Fruit fly (Drosophila melanogaster) whole organism, embryonic: ENCODE data around the gene CG10383.
A peak's percentile ranks its signal among the peaks of the same experiment; 100 is the strongest.

Experiments used
- Adf1 ChIP-seq: fragments of 200-800 bp; sonication (Bioruptor generic); IDR thresholded peaks from 2 replicates; pipeline ENCODE4 v1.3.6; 2022; ENCODE audit warnings: missing biosample characterization, missing genetic modification characterization
- Antp ChIP-seq: fragments of 200-800 bp; sonication (Bioruptor generic); optimal IDR thresholded peaks from 3 replicates; lab custom pipeline; 2016; ENCODE audit warnings: missing biosample characterization, missing genetic modification characterization
- BtbVII ChIP-seq: fragments of 200-800 bp; sonication (Bioruptor generic); optimal IDR thresholded peaks from 3 replicates; lab custom pipeline; 2017; ENCODE audit warnings: missing biosample characterization, mild to moderate bottlenecking, missing genetic modification characterization
- CG10366 ChIP-seq: fragments of 200-800 bp; sonication (Bioruptor generic); IDR thresholded peaks from 2 replicates; pipeline ENCODE4 v1.3.6; 2022; ENCODE audit warnings: missing biosample characterization, missing genetic modification characterization
- CG10654 ChIP-seq: fragments of 200-800 bp; sonication (Bioruptor generic); optimal IDR thresholded peaks from 2 replicates; lab custom pipeline; 2016; ENCODE audit warnings: missing biosample characterization, missing genetic modification characterization
- CG12744 ChIP-seq: fragments of 200-800 bp; sonication (Bioruptor generic); optimal IDR thresholded peaks from 2 replicates; lab custom pipeline; 2016; ENCODE audit warnings: missing biosample characterization, missing genetic modification characterization
- CG14965 ChIP-seq: fragments of 200-800 bp; sonication (Bioruptor generic); optimal IDR thresholded peaks from 2 replicates; lab custom pipeline; 2016; ENCODE audit warnings: missing biosample characterization, missing genetic modification characterization, borderline replicate concordance
- CG15073 ChIP-seq: fragments of 200-800 bp; sonication (Bioruptor generic); optimal IDR thresholded peaks from 2 replicates; lab custom pipeline; 2016; ENCODE audit warnings: missing biosample characterization, missing genetic modification characterization
- CG15601 ChIP-seq: fragments of 200-800 bp; sonication (Bioruptor generic); optimal IDR thresholded peaks from 3 replicates; lab custom pipeline; 2019; ENCODE audit warnings: missing biosample characterization, mild to moderate bottlenecking, missing genetic modification characterization, moderate library complexity
- CG16863 ChIP-seq: fragments of 200-800 bp; sonication (Bioruptor generic); optimal IDR thresholded peaks from 3 replicates; lab custom pipeline; 2016; ENCODE audit warnings: missing biosample characterization, missing genetic modification characterization
- CG17328 ChIP-seq: fragments of 200-800 bp; sonication (Bioruptor generic); IDR thresholded peaks from 2 replicates; pipeline ENCODE4 v1.3.6; 2022; ENCODE audit warnings: missing biosample characterization, missing genetic modification characterization
- CG17359 ChIP-seq: fragments of 200-800 bp; sonication (Bioruptor generic); optimal IDR thresholded peaks from 3 replicates; lab custom pipeline; 2018; ENCODE audit warnings: missing biosample characterization, mild to moderate bottlenecking, missing genetic modification characterization, moderate library complexity
- CG1792 ChIP-seq: fragments of 200-800 bp; sonication (Bioruptor generic); optimal IDR thresholded peaks from 2 replicates; lab custom pipeline; 2016; ENCODE audit warnings: missing biosample characterization, missing genetic modification characterization
- CG18599 ChIP-seq: fragments of 200-800 bp; sonication (Bioruptor generic); optimal IDR thresholded peaks from 3 replicates; lab custom pipeline; 2017; ENCODE audit warnings: missing biosample characterization, missing genetic modification characterization, mild to moderate bottlenecking, moderate library complexity, missing genetic modification reagents
- CG18619 ChIP-seq: fragments of 200-800 bp; sonication (Bioruptor generic); optimal IDR thresholded peaks from 3 replicates; lab custom pipeline; 2017; ENCODE audit warnings: missing biosample characterization, mild to moderate bottlenecking, missing genetic modification characterization
- CG30020 ChIP-seq: fragments of 200-800 bp; optimal IDR thresholded peaks from 2 replicates; lab custom pipeline; 2019; ENCODE audit warnings: missing biosample characterization, mild to moderate bottlenecking, missing genetic modification characterization, moderate library complexity
- CG31365 ChIP-seq: fragments of 200-800 bp; sonication (Bioruptor generic); optimal IDR thresholded peaks from 2 replicates; lab custom pipeline; 2018; ENCODE audit warnings: missing biosample characterization, mild to moderate bottlenecking, missing genetic modification characterization
- CG31388 ChIP-seq: fragments of 200-800 bp; sonication (Bioruptor generic); optimal IDR thresholded peaks from 2 replicates; lab custom pipeline; 2016; ENCODE audit warnings: missing biosample characterization, missing genetic modification characterization
- CG4617 ChIP-seq: fragments of 200-800 bp; sonication (Bioruptor generic); optimal IDR thresholded peaks from 3 replicates; lab custom pipeline; 2016; ENCODE audit warnings: missing biosample characterization, missing genetic modification characterization, borderline replicate concordance
- CG4820 ChIP-seq: fragments of 200-800 bp; sonication (Bioruptor generic); optimal IDR thresholded peaks from 3 replicates; lab custom pipeline; 2016; ENCODE audit warnings: missing biosample characterization, missing genetic modification characterization
- CG6854 ChIP-seq: fragments of 200-800 bp; sonication (Bioruptor generic); optimal IDR thresholded peaks from 3 replicates; lab custom pipeline; 2017; ENCODE audit warnings: missing biosample characterization, mild to moderate bottlenecking, missing genetic modification characterization
- CG7928 ChIP-seq: fragments of 200-800 bp; sonication (Bioruptor generic); optimal IDR thresholded peaks from 2 replicates; lab custom pipeline; 2017; ENCODE audit warnings: missing biosample characterization, mild to moderate bottlenecking, missing genetic modification characterization
- CG8924 ChIP-seq: fragments of 200-800 bp; optimal IDR thresholded peaks from 3 replicates; lab custom pipeline; 2019; ENCODE audit warnings: missing biosample characterization, mild to moderate bottlenecking, missing genetic modification characterization, moderate library complexity
- CTCF ChIP-seq: fragments of 200-800 bp; sonication (Bioruptor generic); optimal IDR thresholded peaks from 2 replicates; lab custom pipeline; 2017; ENCODE audit warnings: missing biosample characterization, mild to moderate bottlenecking, missing genetic modification characterization, moderate library complexity
- D19A ChIP-seq: fragments of 200-800 bp; optimal IDR thresholded peaks from 3 replicates; lab custom pipeline; 2019; ENCODE audit warnings: missing biosample characterization, mild to moderate bottlenecking, missing genetic modification characterization, moderate library complexity
- Ets97D ChIP-seq: fragments of 200-800 bp; sonication (Bioruptor generic); optimal IDR thresholded peaks from 3 replicates; lab custom pipeline; 2016; ENCODE audit warnings: missing biosample characterization, missing genetic modification characterization
- HLH3B ChIP-seq: fragments of 200-800 bp; sonication (Bioruptor generic); IDR thresholded peaks from 2 replicates; pipeline ENCODE4 v1.3.6; 2022; ENCODE audit warnings: missing biosample characterization, missing genetic modification characterization
- Nf-YC ChIP-seq: fragments of 200-800 bp; optimal IDR thresholded peaks from 3 replicates; lab custom pipeline; 2019; ENCODE audit warnings: missing biosample characterization, mild to moderate bottlenecking, missing genetic modification characterization, moderate library complexity
- Sin3A ChIP-seq: fragments of >200 bp; optimal IDR thresholded peaks from 2 replicates; lab custom pipeline; 2018
- Six4 ChIP-seq: fragments of 200-800 bp; sonication (Bioruptor generic); optimal IDR thresholded peaks from 2 replicates; lab custom pipeline; 2016; ENCODE audit warnings: missing biosample characterization, missing genetic modification characterization
- ab ChIP-seq: fragments of 200-800 bp; sonication (Bioruptor generic); optimal IDR thresholded peaks from 2 replicates; lab custom pipeline; 2016; ENCODE audit warnings: missing biosample characterization, missing genetic modification characterization
- ase ChIP-seq: fragments of 200-800 bp; sonication (Bioruptor generic); IDR thresholded peaks from 3 replicates; pipeline ENCODE4 v1.3.6; 2022; ENCODE audit warnings: missing biosample characterization, missing genetic modification characterization
- ash1 ChIP-seq: fragments of 200-800 bp; sonication (Bioruptor generic); optimal IDR thresholded peaks from 2 replicates; lab custom pipeline; 2018; ENCODE audit warnings: missing biosample characterization, mild to moderate bottlenecking, missing genetic modification characterization
- cato ChIP-seq: fragments of 200-800 bp; sonication (Bioruptor generic); optimal IDR thresholded peaks from 2 replicates; lab custom pipeline; 2016; ENCODE audit warnings: missing biosample characterization, missing genetic modification characterization, borderline replicate concordance
- crc ChIP-seq: fragments of 200-800 bp; sonication (Bioruptor generic); optimal IDR thresholded peaks from 2 replicates; lab custom pipeline; 2016; ENCODE audit warnings: missing biosample characterization, missing genetic modification characterization
- disco-r ChIP-seq: fragments of 200-800 bp; sonication (Bioruptor generic); optimal IDR thresholded peaks from 2 replicates; lab custom pipeline; 2016; ENCODE audit warnings: missing biosample characterization, missing genetic modification characterization
- dpn ChIP-seq, 2 experiments: fragments of 200-800 bp; sonication (Bioruptor generic); optimal IDR thresholded peaks; 3 replicates each; lab custom pipeline; 2016; ENCODE audit warnings: missing biosample characterization in 2 of 2, missing genetic modification characterization in 2 of 2
- fd64A ChIP-seq: fragments of 200-800 bp; sonication (Bioruptor generic); optimal IDR thresholded peaks from 3 replicates; lab custom pipeline; 2018; ENCODE audit warnings: missing biosample characterization, mild to moderate bottlenecking, missing genetic modification characterization
- hbn ChIP-seq: fragments of 200-800 bp; sonication (Bioruptor generic); IDR thresholded peaks from 2 replicates; pipeline ENCODE4 v1.3.6; 2022; ENCODE audit warnings: missing biosample characterization, missing genetic modification characterization; ENCODE audit not compliant: partially characterized antibody
- insv ChIP-seq, 2 experiments: fragments of 200-800 bp; sonication (Bioruptor generic); optimal IDR thresholded peaks; 3 replicates each; lab custom pipeline; 2016 to 2018; ENCODE audit warnings: missing biosample characterization in 2 of 2, missing genetic modification characterization in 2 of 2
- kah ChIP-seq: fragments of 200-800 bp; sonication (Bioruptor generic); optimal IDR thresholded peaks from 2 replicates; lab custom pipeline; 2018; ENCODE audit warnings: missing biosample characterization, mild to moderate bottlenecking, missing genetic modification characterization
- nmo ChIP-seq: fragments of 200-800 bp; sonication (Bioruptor generic); optimal IDR thresholded peaks from 2 replicates; lab custom pipeline; 2018; ENCODE audit warnings: missing biosample characterization, mild to moderate bottlenecking, missing genetic modification characterization, moderate library complexity
- odd ChIP-seq: fragments of 200-800 bp; sonication (Bioruptor generic); optimal IDR thresholded peaks from 2 replicates; lab custom pipeline; 2017; ENCODE audit warnings: missing biosample characterization, mild to moderate bottlenecking, missing genetic modification characterization
- pan ChIP-seq, 4 experiments: fragments of >200 bp in 3 of 4; fragments of 200-800 bp in 1 of 4; sonication (Bioruptor generic) in 1 of 4; optimal IDR thresholded peaks in 3 of 4; IDR thresholded peaks in 1 of 4; 2 replicates each; pipeline versions ENCODE4 v1.3.6 to Lab custom; 2017 to 2022; ENCODE audit warnings: missing biosample characterization in 2 of 4, missing genetic modification characterization in 2 of 4, mixed read lengths in 1 of 4
- pros ChIP-seq: fragments of 200-800 bp; sonication (Bioruptor generic); optimal IDR thresholded peaks from 3 replicates; lab custom pipeline; 2019; ENCODE audit warnings: missing biosample characterization, mild to moderate bottlenecking, missing genetic modification characterization, moderate library complexity
- row ChIP-seq: fragments of 200-800 bp; sonication (Bioruptor generic); IDR thresholded peaks from 3 replicates; pipeline ENCODE4 v1.3.6; 2022; ENCODE audit warnings: missing biosample characterization, missing genetic modification characterization
- scrt ChIP-seq: fragments of 200-800 bp; sonication (Bioruptor generic); optimal IDR thresholded peaks from 2 replicates; lab custom pipeline; 2018; ENCODE audit warnings: missing biosample characterization, mild to moderate bottlenecking, missing genetic modification characterization, moderate library complexity
- slp2 ChIP-seq: fragments of 200-800 bp; sonication (Bioruptor generic); optimal IDR thresholded peaks from 2 replicates; lab custom pipeline; 2016; ENCODE audit warnings: missing biosample characterization, missing genetic modification characterization
- sob ChIP-seq: fragments of 200-800 bp; sonication (Bioruptor generic); IDR thresholded peaks from 2 replicates; pipeline ENCODE4 v1.3.6; 2022; ENCODE audit warnings: missing biosample characterization, missing genetic modification characterization
- unpg ChIP-seq: fragments of 200-800 bp; sonication (Bioruptor generic); optimal IDR thresholded peaks from 3 replicates; lab custom pipeline; 2018; ENCODE audit warnings: missing biosample characterization, mild to moderate bottlenecking, missing genetic modification characterization, moderate library complexity
- zen ChIP-seq: fragments of 200-800 bp; sonication (Bioruptor generic); optimal IDR thresholded peaks from 3 replicates; lab custom pipeline; 2018; ENCODE audit warnings: missing biosample characterization, mild to moderate bottlenecking, missing genetic modification characterization, moderate library complexity

CG10383 gene

dm6 chr2L:18705617-18706046, 10.2 kb upstream of the CG10383 start, which contains the start of gene Jwa (continued):
- no peak for TF ChIP-seq pan (optimal IDR thresholded peaks at IDR 0.05; lab: Kevin White, UChicago)
- TF ChIP-seq pan (GFP tag; optimal IDR thresholded peaks at IDR 0.05 in 1 of 2, IDR thresholded peaks at IDR 0.05 in 1 of 2) = peak in 1 of 2 experiments; percentile 87
- TF ChIP-seq scrt (GFP tag; lab: Kevin White, UChicago) = peak; percentile 57
- TF ChIP-seq CG8924 = peak; percentile 93
- peak; percentile 97 for TF ChIP-seq unpg (GFP tag; lab: Kevin White, UChicago)
- TF ChIP-seq pros = no peak
- peak; percentile 92 for TF ChIP-seq slp2 (GFP tag; lab: Kevin White, UChicago)
- peak; percentile 95 for TF ChIP-seq sob (GFP tag; lab: Robert Waterston, UW)
- TF ChIP-seq CG15601 (tag; lab: Kevin White, UChicago) = peak; percentile 73
- TF ChIP-seq CG18599 = peak; percentile 78
- TF ChIP-seq CG10654 (GFP tag; lab: Kevin White, UChicago) = peak; percentile 91
- peak; percentile 94 for TF ChIP-seq HLH3B (GFP tag; lab: Robert Waterston, UW)
- TF ChIP-seq CG30020 (tag; lab: Kevin White, UChicago) = peak; percentile 85
- peak; percentile 74 for TF ChIP-seq Nf-YC (tag; lab: Kevin White, UChicago)
- peak; percentile 73 for TF ChIP-seq disco-r (GFP tag; lab: Kevin White, UChicago)
- TF ChIP-seq CG31388 = peak; percentile 68
- TF ChIP-seq fd64A (GFP tag; lab: Kevin White, UChicago) = no peak
- peak; percentile 51 for TF ChIP-seq Sin3A (lab: Kevin White, UChicago)
- peak; percentile 99 for TF ChIP-seq row
- peak; percentile 79 for TF ChIP-seq crc (GFP tag; lab: Kevin White, UChicago)
- no peak for TF ChIP-seq CG14965 (GFP tag; lab: Kevin White, UChicago)
- TF ChIP-seq zen (tag; lab: Kevin White, UChicago) = peak; percentile 77
- peak in 1 of 2 experiments; percentile 46 for TF ChIP-seq insv (GFP tag; optimal IDR thresholded peaks at IDR 0.05; lab: Kevin White, UChicago)
- peak; percentile 72 for TF ChIP-seq Adf1 (GFP tag; lab: Robert Waterston, UW)
- TF ChIP-seq cato (GFP tag; lab: Kevin White, UChicago) = peak; percentile 93
- peak; percentile 89 to 98 for TF ChIP-seq dpn (GFP tag; optimal IDR thresholded peaks at IDR 0.05; lab: Kevin White, UChicago)
- TF ChIP-seq ase (GFP tag; lab: Robert Waterston, UW) = peak; percentile 66; the same call in 2 of the 3 replicates
- peak; percentile 89 for TF ChIP-seq CG10366 (GFP tag; lab: Robert Waterston, UW)
- peak; percentile 65 for TF ChIP-seq CG6854 (GFP tag; lab: Kevin White, UChicago)
- peak; percentile 84 for TF ChIP-seq CG16863 (GFP tag; lab: Kevin White, UChicago)
- peak; percentile 44 for TF ChIP-seq CG7928 (GFP tag; lab: Kevin White, UChicago)
- peak; percentile 89 for TF ChIP-seq nmo (GFP tag; lab: Kevin White, UChicago)
- peak; percentile 57 for TF ChIP-seq odd (GFP tag; lab: Kevin White, UChicago)
- TF ChIP-seq CG1792 (GFP tag; lab: Kevin White, UChicago) = peak; percentile 57
- TF ChIP-seq Ets97D (GFP tag; lab: Kevin White, UChicago) = peak; percentile 77
- peak; percentile 89 for TF ChIP-seq CG17328 (GFP tag; lab: Robert Waterston, UW)
- no peak for TF ChIP-seq kah
- peak; percentile 74 for TF ChIP-seq CG4820 (GFP tag; lab: Kevin White, UChicago)
- peak; percentile 79 for TF ChIP-seq CG18619 (GFP tag; lab: Kevin White, UChicago)
- peak; percentile 97 for TF ChIP-seq CG4617 (GFP tag; lab: Kevin White, UChicago)
- peak; percentile 87 for TF ChIP-seq CG12744 (GFP tag; lab: Kevin White, UChicago)
- TF ChIP-seq Six4 (GFP tag; lab: Kevin White, UChicago) = peak; percentile 89
- TF ChIP-seq CTCF (GFP tag; lab: Kevin White, UChicago) = no peak
- no peak for TF ChIP-seq CG31365 (tag; lab: Kevin White, UChicago)
- TF ChIP-seq Antp (GFP tag; lab: Kevin White, UChicago) = peak; percentile 94
- no peak for TF ChIP-seq ash1 (GFP tag; lab: Kevin White, UChicago)
- TF ChIP-seq hbn = peak; percentile 100
- TF ChIP-seq ab = peak; percentile 80
- TF ChIP-seq CG15073 (GFP tag; lab: Kevin White, UChicago) = peak; percentile 80
- TF ChIP-seq BtbVII (GFP tag; lab: Kevin White, UChicago) = no peak
- peak; percentile 59 for TF ChIP-seq D19A
- peak; percentile 78 for TF ChIP-seq CG17359 (tag; lab: Kevin White, UChicago)
